Worm (Caenorhabditis elegans): Measurements from ENCODE around the gene E04F6.6.

Gene E04F6.6

ce11 chrII:7174843-7175242 is 24.5 kb downstream of the E04F6.6 start, which contains the start of gene glc-4:
TSS of gene glc-4 (minus strand) at chrII:7174943.
- TF ChIP-seq unc-62 (GFP tag; optimal IDR thresholded peaks at IDR 0.05), result no peak

ce11 chrII:7171305-7171998 is 27.9 kb downstream of the E04F6.6 start, which contains the start of gene dyf-13:
TSS of gene dyf-13 (minus strand) at chrII:7171355.
- no peak for TF ChIP-seq unc-62 (GFP tag; optimal IDR thresholded peaks at IDR 0.05)

- TF ChIP-seq unc-62 (GFP tag; optimal IDR thresholded peaks at IDR 0.05), result no peak
Observed at ce11 chrII:7168712-7169111, 30.7 kb downstream of the E04F6.6 start, which contains the start of gene col-36. TSS of gene col-36 (minus strand) at chrII:7168812.

- no peak for TF ChIP-seq unc-62 (GFP tag; optimal IDR thresholded peaks at IDR 0.05)
Observed at ce11 chrII:7166768-7167167, 32.6 kb downstream of the E04F6.6 start.

ce11 chrII:7165749-7166148 is 33.6 kb downstream of the E04F6.6 start, which contains the start of gene mfsd-13.2:
TSS of gene mfsd-13.2 (minus strand) at chrII:7165849.
- TF ChIP-seq unc-62 (GFP tag; optimal IDR thresholded peaks at IDR 0.05), result no peak

- no peak for TF ChIP-seq unc-62 (GFP tag; optimal IDR thresholded peaks at IDR 0.05)
Observed at ce11 chrII:7161512-7161911, 37.9 kb downstream of the E04F6.6 start, which contains the start of gene C27H5.12. TSS of gene C27H5.12 (minus strand) at chrII:7161612.

- no peak for TF ChIP-seq unc-62 (GFP tag; optimal IDR thresholded peaks at IDR 0.05)
Observed at ce11 chrII:7157415-7157814, 42.0 kb downstream of the E04F6.6 start.

- TF ChIP-seq unc-62 (GFP tag; optimal IDR thresholded peaks at IDR 0.05), result no peak
Observed at ce11 chrII:7155392-7155791, 44.0 kb downstream of the E04F6.6 start, which contains the start of gene C27H5.2. TSS of gene C27H5.2 (plus strand) at chrII:7155581.

ce11 chrII:7154711-7155110 is 44.7 kb downstream of the E04F6.6 start:
- no peak for TF ChIP-seq unc-62 (GFP tag; optimal IDR thresholded peaks at IDR 0.05)

- no peak for TF ChIP-seq unc-62 (GFP tag; optimal IDR thresholded peaks at IDR 0.05)
Observed at ce11 chrII:7151969-7152631, 47.3 kb downstream of the E04F6.6 start, which contains the start of gene fust-1. TSS of gene fust-1 (plus strand) at chrII:7152581.

ce11 chrII:7148099-7148498 is 51.3 kb downstream of the E04F6.6 start, which contains the start of gene T07F8.1:
TSS of gene T07F8.1 (plus strand) at chrII:7148399.
- no peak for TF ChIP-seq unc-62 (GFP tag; optimal IDR thresholded peaks at IDR 0.05)

ce11 chrII:7147550-7147949 is 51.8 kb downstream of the E04F6.6 start:
- no peak for TF ChIP-seq unc-62 (GFP tag; optimal IDR thresholded peaks at IDR 0.05)
